Worm (Caenorhabditis elegans) whole organism, L1 larva: ENCODE data around the gene nhr-68.
A peak's percentile ranks its signal among the peaks of the same experiment; 100 is the strongest.

Experiments
- C04F5.9 ChIP-seq: sonication (generic microtip); optimal IDR thresholded peaks from 2 replicates; lab custom pipeline; 2016; ENCODE audit warnings: missing genetic modification characterization, missing compliant biosample characterization
- C16A3.4 ChIP-seq: fragments of 150-350 bp; optimal IDR thresholded peaks from 2 replicates; lab custom pipeline; 2014; ENCODE audit warnings: missing biosample characterization, missing genetic modification characterization
- C34B4.2 ChIP-seq: sonication (generic microtip); optimal IDR thresholded peaks from 2 replicates; lab custom pipeline; 2017; ENCODE audit warnings: mild to moderate bottlenecking, missing genetic modification characterization, missing compliant biosample characterization
- F16B12.6 ChIP-seq: fragments of 150-350 bp; optimal IDR thresholded peaks from 2 replicates; lab custom pipeline; 2014; ENCODE audit warnings: missing biosample characterization, missing genetic modification characterization
- aha-1 ChIP-seq: fragments of 150-350 bp; optimal IDR thresholded peaks from 2 replicates; lab custom pipeline; 2014; ENCODE audit warnings: missing biosample characterization, missing genetic modification characterization
- blmp-1 ChIP-seq: fragments of 150-350 bp; optimal IDR thresholded peaks from 2 replicates; lab custom pipeline; 2014; ENCODE audit warnings: missing biosample characterization, missing genetic modification characterization
- ceh-63 ChIP-seq: fragments of 200-800 bp; sonication (Bioruptor generic); optimal IDR thresholded peaks from 2 replicates; lab custom pipeline; 2018; ENCODE audit warnings: mild to moderate bottlenecking, missing genetic modification characterization, missing compliant biosample characterization
- ceh-8 ChIP-seq: fragments of 200-800 bp; sonication (Bioruptor generic); optimal IDR thresholded peaks from 2 replicates; lab custom pipeline; 2018; ENCODE audit warnings: mild to moderate bottlenecking, missing genetic modification characterization, moderate library complexity, missing compliant biosample characterization
- ceh-88 ChIP-seq: fragments of 200-800 bp; sonication (Bioruptor generic); IDR thresholded peaks from 2 replicates; pipeline ENCODE4 v1.3.6; 2022; ENCODE audit warnings: missing genetic modification characterization, missing compliant biosample characterization
- ceh-90 ChIP-seq: sonication (generic microtip); optimal IDR thresholded peaks from 2 replicates; lab custom pipeline; 2016; ENCODE audit warnings: missing genetic modification characterization, missing compliant biosample characterization
- dsc-1 ChIP-seq: sonication (generic microtip); optimal IDR thresholded peaks from 2 replicates; lab custom pipeline; 2016; ENCODE audit warnings: mild to moderate bottlenecking, missing genetic modification characterization, missing compliant biosample characterization
- efl-3 ChIP-seq: fragments of 200-800 bp; sonication (Bioruptor generic); optimal IDR thresholded peaks from 2 replicates; lab custom pipeline; 2018; ENCODE audit warnings: mild to moderate bottlenecking, missing genetic modification characterization, missing compliant biosample characterization
- egl-13 ChIP-seq: sonication (generic microtip); optimal IDR thresholded peaks from 2 replicates; lab custom pipeline; 2016; ENCODE audit warnings: missing genotype, missing genetic modification reagents, missing genetic modification characterization, missing compliant biosample characterization
- egl-27 ChIP-seq, 2 experiments: fragments of 150-350 bp in 1 of 2; sonication (generic microtip); optimal IDR thresholded peaks; 3 replicates each; lab custom pipeline; 2017 to 2018; ENCODE audit warnings: missing biosample characterization in 2 of 2, missing genetic modification characterization in 2 of 2, missing genetic modification reagents in 2 of 2
- elt-2 ChIP-seq: sonication (generic microtip); optimal IDR thresholded peaks from 2 replicates; lab custom pipeline; 2016; ENCODE audit warnings: missing genetic modification characterization, mild to moderate bottlenecking, inconsistent platforms, missing compliant biosample characterization, missing genetic modification reagents
- elt-3 ChIP-seq, 6 experiments: fragments of 150-350 bp in 1 of 6; sonication (generic microtip); optimal IDR thresholded peaks; 2 replicates each; lab custom pipeline; 2017 to 2018; ENCODE audit warnings: missing biosample characterization in 6 of 6, missing genetic modification characterization in 6 of 6, inconsistent platforms in 1 of 6
- ets-5 ChIP-seq: fragments of 200-800 bp; sonication (Bioruptor generic); IDR thresholded peaks from 2 replicates; pipeline ENCODE4 v1.3.6; 2022; ENCODE audit warnings: missing genetic modification characterization, missing compliant biosample characterization
- fkh-8 ChIP-seq: sonication (generic microtip); optimal IDR thresholded peaks from 2 replicates; lab custom pipeline; 2016; ENCODE audit warnings: mild to moderate bottlenecking, missing genetic modification characterization, missing compliant biosample characterization
- grh-1 ChIP-seq: fragments of 200-800 bp; sonication (Bioruptor generic); IDR thresholded peaks from 2 replicates; pipeline ENCODE4 v1.3.6; 2022; ENCODE audit warnings: missing genetic modification reagents, missing genetic modification characterization, missing compliant biosample characterization
- hlh-4 ChIP-seq: sonication (generic microtip); optimal IDR thresholded peaks from 2 replicates; lab custom pipeline; 2016; ENCODE audit warnings: mild to moderate bottlenecking, missing genetic modification characterization, missing compliant biosample characterization
- hpl-2 ChIP-seq: fragments of 150-350 bp; optimal IDR thresholded peaks from 2 replicates; lab custom pipeline; 2014; ENCODE audit warnings: missing biosample characterization, missing genetic modification reagents, missing genetic modification characterization
- irx-1 ChIP-seq: sonication (generic microtip); optimal IDR thresholded peaks from 2 replicates; lab custom pipeline; 2016; ENCODE audit warnings: missing genetic modification characterization, missing compliant biosample characterization
- jun-1 ChIP-seq: fragments of 150-350 bp; optimal IDR thresholded peaks from 2 replicates; lab custom pipeline; 2014; ENCODE audit warnings: missing biosample characterization, missing genetic modification reagents, missing genetic modification characterization
- lin-13 ChIP-seq: fragments of 150-350 bp; optimal IDR thresholded peaks from 2 replicates; lab custom pipeline; 2014; ENCODE audit warnings: missing biosample characterization, missing genetic modification reagents, missing genetic modification characterization
- lin-14 ChIP-seq: fragments of 200-800 bp; sonication (Bioruptor generic); optimal IDR thresholded peaks from 2 replicates; lab custom pipeline; 2018; ENCODE audit warnings: mild to moderate bottlenecking, missing genetic modification characterization, moderate library complexity, missing compliant biosample characterization
- lin-15B ChIP-seq: fragments of 150-350 bp; sonication (generic microtip); optimal IDR thresholded peaks from 3 replicates; lab custom pipeline; 2014; ENCODE audit warnings: missing biosample characterization, missing genetic modification characterization
- lin-39 ChIP-seq: fragments of 150-350 bp; optimal IDR thresholded peaks from 2 replicates; lab custom pipeline; 2014; ENCODE audit warnings: missing biosample characterization, missing genetic modification reagents, missing genetic modification characterization
- lir-3 ChIP-seq: sonication (generic microtip); optimal IDR thresholded peaks from 2 replicates; lab custom pipeline; 2016; ENCODE audit warnings: mild to moderate bottlenecking, missing genetic modification characterization, moderate library complexity, missing compliant biosample characterization; ENCODE audit not compliant: poor library complexity
- lsy-2 ChIP-seq, 2 experiments: fragments of 150-350 bp; optimal IDR thresholded peaks; 2 replicates each; lab custom pipeline; 2014; ENCODE audit warnings: missing biosample characterization in 2 of 2, missing genetic modification characterization in 2 of 2
- mab-9 ChIP-seq: fragments of 200-800 bp; sonication (Bioruptor generic); IDR thresholded peaks from 2 replicates; pipeline ENCODE4 v1.3.6; 2022; ENCODE audit warnings: missing genetic modification reagents, missing genetic modification characterization, missing compliant biosample characterization
- mdl-1 ChIP-seq, 2 experiments: fragments of 150-350 bp; optimal IDR thresholded peaks; 2 replicates each; lab custom pipeline; 2014 to 2017; ENCODE audit warnings: missing biosample characterization in 2 of 2, missing genetic modification characterization in 2 of 2, inconsistent platforms in 1 of 2
- mep-1 ChIP-seq: fragments of 150-350 bp; optimal IDR thresholded peaks from 2 replicates; lab custom pipeline; 2014; ENCODE audit warnings: missing biosample characterization, missing genetic modification characterization
- nhr-12 ChIP-seq: sonication (generic microtip); optimal IDR thresholded peaks from 2 replicates; lab custom pipeline; 2017; ENCODE audit warnings: missing biosample characterization, missing genetic modification characterization
- nhr-20 ChIP-seq: sonication (generic microtip); optimal IDR thresholded peaks from 2 replicates; lab custom pipeline; 2016; ENCODE audit warnings: mild to moderate bottlenecking, missing genetic modification characterization, missing compliant biosample characterization
- nhr-71 ChIP-seq: sonication (generic microtip); optimal IDR thresholded peaks from 2 replicates; lab custom pipeline; 2016; ENCODE audit warnings: mild to moderate bottlenecking, missing genetic modification characterization, moderate library complexity, missing compliant biosample characterization
- nhr-76 ChIP-seq: sonication (generic microtip); optimal IDR thresholded peaks from 2 replicates; lab custom pipeline; 2017; ENCODE audit warnings: missing biosample characterization, missing genetic modification characterization
- nhr-77 ChIP-seq: fragments of 150-350 bp; optimal IDR thresholded peaks from 2 replicates; lab custom pipeline; 2014; ENCODE audit warnings: missing biosample characterization, missing genetic modification characterization
- pax-3 ChIP-seq: fragments of 200-800 bp; sonication (Bioruptor generic); optimal IDR thresholded peaks from 2 replicates; lab custom pipeline; 2018; ENCODE audit warnings: mild to moderate bottlenecking, missing genetic modification characterization, moderate library complexity, missing compliant biosample characterization
- pqm-1 ChIP-seq: sonication (generic microtip); optimal IDR thresholded peaks from 3 replicates; lab custom pipeline; 2017; ENCODE audit warnings: missing biosample characterization, missing genetic modification characterization
- snu-23 ChIP-seq: sonication (generic microtip); optimal IDR thresholded peaks from 2 replicates; lab custom pipeline; 2016; ENCODE audit warnings: missing genetic modification characterization, missing compliant biosample characterization
- sox-4 ChIP-seq: sonication (generic microtip); optimal IDR thresholded peaks from 2 replicates; lab custom pipeline; 2016; ENCODE audit warnings: missing genetic modification characterization, missing compliant biosample characterization
- sptf-1 ChIP-seq: fragments of 150-350 bp; optimal IDR thresholded peaks from 2 replicates; lab custom pipeline; 2014; ENCODE audit warnings: missing biosample characterization, missing genetic modification characterization
- sup-37 ChIP-seq: fragments of 200-800 bp; sonication (Bioruptor generic); optimal IDR thresholded peaks from 2 replicates; lab custom pipeline; 2018; ENCODE audit warnings: mild to moderate bottlenecking, missing genetic modification characterization, missing compliant biosample characterization
- swsn-7 ChIP-seq: sonication (generic microtip); optimal IDR thresholded peaks from 2 replicates; lab custom pipeline; 2016; ENCODE audit warnings: missing genetic modification characterization, missing compliant biosample characterization
- tbx-2 ChIP-seq: sonication (generic microtip); optimal IDR thresholded peaks from 2 replicates; lab custom pipeline; 2016; ENCODE audit warnings: missing genetic modification characterization, missing compliant biosample characterization
- tlp-1 ChIP-seq: fragments of 150-350 bp; optimal IDR thresholded peaks from 2 replicates; lab custom pipeline; 2014; ENCODE audit warnings: missing biosample characterization, missing genetic modification characterization
- unc-130 ChIP-seq: fragments of 150-350 bp; optimal IDR thresholded peaks from 2 replicates; lab custom pipeline; 2017; ENCODE audit warnings: missing biosample characterization, missing genetic modification characterization, inconsistent platforms
- unc-30 ChIP-seq: sonication (generic microtip); optimal IDR thresholded peaks from 2 replicates; lab custom pipeline; 2017; ENCODE audit warnings: missing biosample characterization, missing genetic modification characterization
- unc-62 ChIP-seq: fragments of 150-350 bp; optimal IDR thresholded peaks from 2 replicates; lab custom pipeline; 2014; ENCODE audit warnings: missing biosample characterization, missing genetic modification reagents, missing genetic modification characterization
- unc-86 ChIP-seq: sonication (generic microtip); optimal IDR thresholded peaks from 2 replicates; lab custom pipeline; 2016; ENCODE audit warnings: missing genetic modification characterization, missing compliant biosample characterization
- unc-98 ChIP-seq: fragments of 200-800 bp; sonication (Bioruptor generic); IDR thresholded peaks from 2 replicates; pipeline ENCODE4 v1.3.6; 2022; ENCODE audit warnings: missing genetic modification characterization, missing compliant biosample characterization
- xbp-1 ChIP-seq: sonication (generic microtip); optimal IDR thresholded peaks from 2 replicates; lab custom pipeline; 2016; ENCODE audit warnings: missing genetic modification characterization, missing compliant biosample characterization
- zag-1 ChIP-seq: fragments of 150-350 bp; optimal IDR thresholded peaks from 2 replicates; lab custom pipeline; 2014; ENCODE audit warnings: missing biosample characterization, missing genetic modification characterization

The nhr-68 gene

ce11 chrV:11572803-11573490, at the start of gene nhr-68, which contains the start of gene H12C20.7:
TSS of gene nhr-68 (plus strand) at chrV:11573440.
TSS of gene H12C20.7 (minus strand) at chrV:11572990.
- TF ChIP-seq unc-98 (GFP tag; lab: Robert Waterston, UW) (no peak), elt-3 (tag; optimal IDR thresholded peaks at IDR 0.05; lab: Kevin White, UChicago) (peak; percentile 84 to 99 (median 93)), hpl-2 (GFP tag; lab: Kevin White, UChicago) (peak; percentile 46), elt-2 (peak; percentile 99), C04F5.9 (tag; lab: Kevin White, UChicago) (no peak), pqm-1 (tag; lab: Kevin White, UChicago) (no peak), jun-1 (tag; lab: Kevin White, UChicago) (peak; percentile 42), grh-1 (peak; percentile 82), unc-30 (tag; lab: Kevin White, UChicago) (no peak), swsn-7 (peak; percentile 61), sup-37 (GFP tag; lab: Kevin White, UChicago) (no peak), ets-5 (GFP tag; lab: Robert Waterston, UW) (no peak), lsy-2 (tag; optimal IDR thresholded peaks at IDR 0.05; lab: Kevin White, UChicago) (peak; percentile 58 to 76), ceh-8 (GFP tag; lab: Kevin White, UChicago) (no peak), ceh-90 (tag; lab: Kevin White, UChicago) (no peak), hlh-4 (tag; lab: Kevin White, UChicago) (no peak), nhr-12 (tag; lab: Kevin White, UChicago) (no peak), mep-1 (tag; lab: Kevin White, UChicago) (no peak), unc-130 (tag; lab: Kevin White, UChicago) (peak; percentile 72), blmp-1 (tag; lab: Kevin White, UChicago) (peak; percentile 76), egl-13 (tag; lab: Kevin White, UChicago) (no peak), snu-23 (GFP tag; lab: Kevin White, UChicago) (peak; percentile 96), C16A3.4 (peak; percentile 92), egl-27 (tag; optimal IDR thresholded peaks at IDR 0.05; lab: Kevin White, UChicago) (peak; percentile 38 to 68), fkh-8 (tag; lab: Kevin White, UChicago) (no peak), lin-15B (tag; lab: Kevin White, UChicago) (no peak), sox-4 (no peak), irx-1 (peak; percentile 55), tlp-1 (tag; lab: Kevin White, UChicago) (no peak), ceh-63 (GFP tag; lab: Kevin White, UChicago) (no peak), lin-13 (peak; percentile 48), lir-3 (tag; lab: Kevin White, UChicago) (peak; percentile 74), dsc-1 (tag; lab: Kevin White, UChicago) (peak; percentile 96), lin-14 (peak; percentile 97), mdl-1 (tag; optimal IDR thresholded peaks at IDR 0.05; lab: Kevin White, UChicago) (peak in 1 of 2 experiments; percentile 90), ceh-88 (GFP tag; lab: Robert Waterston, UW) (peak; percentile 37; the same call in 1 of the 2 replicates), pax-3 (tag; lab: Kevin White, UChicago) (no peak), lin-39 (tag; lab: Kevin White, UChicago) (peak; percentile 59), efl-3 (GFP tag; lab: Kevin White, UChicago) (no peak), nhr-77 (tag; lab: Kevin White, UChicago) (no peak), mab-9 (GFP tag; lab: Robert Waterston, UW) (peak; percentile 44; the same call in 1 of the 2 replicates), sptf-1 (tag; lab: Kevin White, UChicago) (no peak), xbp-1 (tag; lab: Kevin White, UChicago) (peak; percentile 74), F16B12.6 (tag; lab: Kevin White, UChicago) (no peak), unc-62 (no peak), C34B4.2 (tag; lab: Kevin White, UChicago) (no peak), zag-1 (no peak), nhr-71 (tag; lab: Kevin White, UChicago) (peak; percentile 100), unc-86 (tag; lab: Kevin White, UChicago) (no peak), nhr-76 (tag; lab: Kevin White, UChicago) (no peak), aha-1 (no peak), tbx-2 (tag; lab: Kevin White, UChicago) (peak; percentile 76), nhr-20 (peak; percentile 99)
